Worm (Caenorhabditis elegans): ENCODE measurements around the gene F39H12.3.

Gene F39H12.3

ce11 chrX:853604-854003 is 12.3 kb upstream of the F39H12.3 start:
- TF ChIP-seq mep-1 (tag; optimal IDR thresholded peaks at IDR 0.05), result no peak
- no peak for TF ChIP-seq sptf-1 (tag; optimal IDR thresholded peaks at IDR 0.05)
- no peak for TF ChIP-seq dsc-1 (tag; optimal IDR thresholded peaks at IDR 0.05)
- no peak for TF ChIP-seq swsn-7 (tag; optimal IDR thresholded peaks at IDR 0.05)
- TF ChIP-seq fkh-8 (tag; optimal IDR thresholded peaks at IDR 0.05), result no peak
- TF ChIP-seq hpl-2 (GFP tag; optimal IDR thresholded peaks at IDR 0.05), result no peak
- TF ChIP-seq blmp-1 (tag; optimal IDR thresholded peaks at IDR 0.05), result no peak
- TF ChIP-seq lir-3 (tag; optimal IDR thresholded peaks at IDR 0.05; ENCODE audit: poor library complexity), result no peak
- TF ChIP-seq ces-1 (GFP tag; optimal IDR thresholded peaks at IDR 0.05), result no peak
- TF ChIP-seq hlh-17 (GFP tag; optimal IDR thresholded peaks at IDR 0.05; ENCODE audit: borderline replicate concordance), result no peak
- no peak for TF ChIP-seq ceh-88 (GFP tag; IDR thresholded peaks at IDR 0.05)
- no peak for TF ChIP-seq zip-4 (GFP tag; optimal IDR thresholded peaks at IDR 0.05)
- TF ChIP-seq ets-5 (GFP tag; IDR thresholded peaks at IDR 0.05), result no peak
- TF ChIP-seq unc-86 (tag; optimal IDR thresholded peaks at IDR 0.05), result no peak
- TF ChIP-seq rnt-1 (tag; optimal IDR thresholded peaks at IDR 0.05), result no peak
- TF ChIP-seq Y116A8C.19 (tag; optimal IDR thresholded peaks at IDR 0.05; ENCODE audit: borderline replicate concordance), result no peak
- TF ChIP-seq fos-1 (tag; optimal IDR thresholded peaks at IDR 0.05), result no peak
- no peak for TF ChIP-seq ama-1 (optimal IDR thresholded peaks at IDR 0.05)
- TF ChIP-seq nhr-12 (tag; optimal IDR thresholded peaks at IDR 0.05), result no peak
- no peak for TF ChIP-seq fkh-4 (tag; optimal IDR thresholded peaks at IDR 0.05; ENCODE audit: borderline replicate concordance)

ce11 chrX:852739-853268 is 11.5 kb upstream of the F39H12.3 start:
- TF ChIP-seq vab-15 (tag; optimal IDR thresholded peaks at IDR 0.05), result no peak
- TF ChIP-seq snu-23 (GFP tag; optimal IDR thresholded peaks at IDR 0.05), result no peak
- TF ChIP-seq hlh-4 (tag; optimal IDR thresholded peaks at IDR 0.05), result no peak
- TF ChIP-seq aly-2 (tag; optimal IDR thresholded peaks at IDR 0.05), result no peak
- TF ChIP-seq nhr-237 (tag; optimal IDR thresholded peaks at IDR 0.05), result no peak
- no peak for TF ChIP-seq ztf-4 (tag; optimal IDR thresholded peaks at IDR 0.05)
- TF ChIP-seq irx-1 (tag; optimal IDR thresholded peaks at IDR 0.05), result no peak
- TF ChIP-seq jun-1 (tag; optimal IDR thresholded peaks at IDR 0.05), result no peak
- TF ChIP-seq lin-13 (GFP tag; optimal IDR thresholded peaks at IDR 0.05), result no peak
- no peak for TF ChIP-seq ama-1 (optimal IDR thresholded peaks at IDR 0.05)
- no peak for TF ChIP-seq hlh-17 (GFP tag; optimal IDR thresholded peaks at IDR 0.05; ENCODE audit: borderline replicate concordance)
- no peak for TF ChIP-seq ceh-63 (GFP tag; optimal IDR thresholded peaks at IDR 0.05)
- no peak for TF ChIP-seq sup-37 (GFP tag; optimal IDR thresholded peaks at IDR 0.05)
- TF ChIP-seq nhr-47 (tag; optimal IDR thresholded peaks at IDR 0.05), result no peak

ce11 chrX:851421-851820 is 10.1 kb upstream of the F39H12.3 start, which contains the start of gene igcm-1:
Gene igcm-1, minus strand, starts transcription at chrX:851521.
- no peak for TF ChIP-seq ceh-63 (GFP tag; optimal IDR thresholded peaks at IDR 0.05)
- TF ChIP-seq jun-1 (tag; optimal IDR thresholded peaks at IDR 0.05), result no peak
- TF ChIP-seq hlh-17 (GFP tag; optimal IDR thresholded peaks at IDR 0.05; ENCODE audit: borderline replicate concordance), result no peak
- no peak for TF ChIP-seq nhr-20 (tag; optimal IDR thresholded peaks at IDR 0.05)
- no peak for TF ChIP-seq nhr-237 (tag; optimal IDR thresholded peaks at IDR 0.05)
- no peak for TF ChIP-seq ztf-4 (tag; optimal IDR thresholded peaks at IDR 0.05)
- TF ChIP-seq unc-86 (tag; optimal IDR thresholded peaks at IDR 0.05), result no peak
- TF ChIP-seq nhr-28 (tag; optimal IDR thresholded peaks at IDR 0.05), result no peak
- TF ChIP-seq fos-1 (tag; optimal IDR thresholded peaks at IDR 0.05), result no peak
- TF ChIP-seq ceh-88 (GFP tag; IDR thresholded peaks at IDR 0.05), result no peak
- TF ChIP-seq nhr-12 (tag; optimal IDR thresholded peaks at IDR 0.05), result no peak
- no peak for TF ChIP-seq nhr-47 (tag; optimal IDR thresholded peaks at IDR 0.05)
- TF ChIP-seq nhr-77 (tag; optimal IDR thresholded peaks at IDR 0.05), result no peak
- TF ChIP-seq lir-3 (tag; optimal IDR thresholded peaks at IDR 0.05; ENCODE audit: poor library complexity), result no peak
- no peak for TF ChIP-seq egl-13 (tag; optimal IDR thresholded peaks at IDR 0.05)
- TF ChIP-seq nhr-71 (tag; optimal IDR thresholded peaks at IDR 0.05), result no peak
- no peak for TF ChIP-seq elt-2 (tag; optimal IDR thresholded peaks at IDR 0.05)
